Fruit fly (Drosophila melanogaster): ENCODE data around the gene jp.
A peak's percentile ranks its signal among the peaks of the same experiment; 100 is the strongest.

jp gene

DNA sequence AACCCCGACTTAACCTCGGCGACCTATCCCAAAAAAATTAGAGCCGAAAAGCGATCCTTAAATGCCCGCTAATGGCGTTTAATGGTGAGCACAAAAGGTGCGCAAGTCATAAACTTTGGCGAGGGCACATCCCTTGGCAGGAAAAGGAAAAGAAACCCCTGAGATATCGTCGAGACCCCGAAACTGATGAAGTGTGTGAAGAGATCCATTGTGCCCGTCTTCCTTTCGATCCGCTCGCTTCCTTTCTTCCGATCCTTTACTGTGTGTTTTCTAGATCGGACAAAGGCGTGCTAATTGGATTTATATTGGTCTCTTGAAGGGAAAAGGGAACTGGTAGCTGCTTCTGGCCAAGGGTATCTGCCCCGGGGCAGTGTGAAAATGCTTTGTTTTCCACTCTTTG, 34.7 kb upstream of the jp start:
- TF ChIP-seq zen (tag; optimal IDR thresholded peaks at IDR 0.05) (peak; percentile 25), prd (optimal IDR thresholded peaks at IDR 0.05) (no peak), prd (GFP tag; IDR thresholded peaks at IDR 0.05) (peak; percentile 19; the same call in 1 of the 3 replicates), pros (GFP tag; optimal IDR thresholded peaks at IDR 0.05) (peak; percentile 32), gsb-n (tag; optimal IDR thresholded peaks at IDR 0.05) (peak; percentile 63), Side (GFP tag; optimal IDR thresholded peaks at IDR 0.05) (no peak), Ets65A (GFP tag) (peak; percentile 18), ERR (GFP tag; optimal IDR thresholded peaks at IDR 0.05) (no peak), tll (GFP tag; optimal IDR thresholded peaks at IDR 0.05) (peak in 1 of 2 experiments; percentile 84), insv (GFP tag; optimal IDR thresholded peaks at IDR 0.05) (peak in 1 of 2 experiments; percentile 77), CG2199 (GFP tag; IDR thresholded peaks at IDR 0.05) (0 out of 3 replicates have a peak, but pooled peaks have one; percentile 37), slp2 (GFP tag; optimal IDR thresholded peaks at IDR 0.05) (no peak), unc-4 (GFP tag; IDR thresholded peaks at IDR 0.05; ENCODE audit: partially characterized antibody) (no peak), Optix (GFP tag; IDR thresholded peaks at IDR 0.05) (no peak), CG10462 (GFP tag; optimal IDR thresholded peaks at IDR 0.05) (no peak), Ets97D (GFP tag; optimal IDR thresholded peaks at IDR 0.05) (no peak), D (optimal IDR thresholded peaks at IDR 0.05) (peak; percentile 82), D (GFP tag; optimal IDR thresholded peaks at IDR 0.05) (peak; percentile 32), cad (GFP tag; optimal IDR thresholded peaks at IDR 0.05) (peak; percentile 53), CG13123 (GFP tag; optimal IDR thresholded peaks at IDR 0.05) (no peak)

DNA sequence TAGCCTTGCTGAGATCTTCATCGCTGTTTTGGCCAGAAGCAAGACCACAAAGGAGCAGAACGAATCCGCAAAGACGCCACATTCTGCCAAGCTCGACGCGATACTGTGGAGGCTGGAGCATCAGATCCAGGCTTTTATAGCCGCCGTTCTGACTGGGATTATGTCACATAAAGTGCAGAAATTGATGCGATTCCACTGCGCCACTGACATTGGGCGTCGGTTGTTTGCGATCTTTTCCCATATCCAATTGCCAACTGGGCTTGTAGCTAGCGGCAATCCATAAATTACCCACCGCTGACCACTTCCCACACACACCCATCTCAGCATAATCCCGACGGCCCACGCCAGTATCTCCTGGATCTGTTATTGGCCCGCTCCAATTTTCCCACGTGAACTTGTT, 34.2 kb upstream of the jp start, which contains the start of gene CG4382:
TSS of gene CG4382 (minus strand) at position 101 of the 400 bp plus-strand sequence.
- TF ChIP-seq Bdp1 (GFP tag; optimal IDR thresholded peaks at IDR 0.05) (no peak), wek (GFP tag; optimal IDR thresholded peaks at IDR 0.05) (no peak), CG11696 (GFP tag; IDR thresholded peaks at IDR 0.05) (no peak), CG11695 (GFP tag; IDR thresholded peaks at IDR 0.05) (no peak), Ets65A (GFP tag) (peak; percentile 20), org-1 (GFP tag; optimal IDR thresholded peaks at IDR 0.05) (no peak)

DNA sequence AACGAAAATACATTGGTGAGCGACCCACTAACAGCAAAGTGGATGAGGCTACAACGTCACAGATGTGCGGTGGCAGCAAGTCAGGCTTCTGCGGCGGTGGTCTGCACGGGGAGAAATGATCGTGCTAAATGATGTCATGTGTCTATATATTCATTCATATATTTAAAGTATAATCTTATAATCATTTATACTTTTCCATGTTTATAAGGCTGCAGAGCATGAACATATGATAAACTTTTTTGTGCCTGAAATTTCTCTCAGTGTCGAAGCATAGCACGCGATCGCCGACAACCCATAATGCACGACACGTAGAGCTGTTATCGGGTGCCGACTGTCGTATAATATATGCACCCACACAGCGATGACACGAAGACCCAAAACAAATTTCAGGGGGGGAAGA, 31.8 kb upstream of the jp start:
- TF ChIP-seq odd (GFP tag; optimal IDR thresholded peaks at IDR 0.05) (peak; percentile 32), H15 (GFP tag; IDR thresholded peaks at IDR 0.05) (peak; percentile 59; the same call in 1 of the 3 replicates), CG31388 (GFP tag; optimal IDR thresholded peaks at IDR 0.05) (no peak), NC2β (GFP tag; optimal IDR thresholded peaks at IDR 0.05) (no peak), CG2199 (GFP tag; IDR thresholded peaks at IDR 0.05) (peak; percentile 79; the same call in 1 of the 3 replicates), CG31365 (tag; optimal IDR thresholded peaks at IDR 0.05) (no peak), dmrt99B (tag; optimal IDR thresholded peaks at IDR 0.05) (peak; percentile 66), Mes4 (GFP tag; optimal IDR thresholded peaks at IDR 0.05) (no peak), fd64A (GFP tag; optimal IDR thresholded peaks at IDR 0.05) (peak; percentile 37), BtbVII (GFP tag; optimal IDR thresholded peaks at IDR 0.05) (no peak), ATbp (GFP tag; optimal IDR thresholded peaks at IDR 0.05) (peak; percentile 53), Bteb2 (GFP tag; optimal IDR thresholded peaks at IDR 0.05) (no peak), zfh1 (GFP tag; IDR thresholded peaks at IDR 0.05) (peak; percentile 95), CG16813 (GFP tag; IDR thresholded peaks at IDR 0.05; ENCODE audit: partially characterized antibody) (no peak), ftz-f1 (GFP tag; optimal IDR thresholded peaks at IDR 0.05) (no peak), CG4730 (GFP tag; IDR thresholded peaks at IDR 0.05) (peak; percentile 51; the same call in 1 of the 2 replicates), cwo (GFP tag; optimal IDR thresholded peaks at IDR 0.05) (peak; percentile 9), CG11723 (GFP tag; optimal IDR thresholded peaks at IDR 0.05) (peak; percentile 21), ranshi (GFP tag; IDR thresholded peaks at IDR 0.05) (peak; percentile 74; the same call in 1 of the 2 replicates), pros (GFP tag; optimal IDR thresholded peaks at IDR 0.05) (no peak), CG2120 (GFP tag; optimal IDR thresholded peaks at IDR 0.05) (no peak), nom (GFP tag; optimal IDR thresholded peaks at IDR 0.05) (no peak), CG10366 (GFP tag; IDR thresholded peaks at IDR 0.05) (peak; percentile 68), E2f2 (GFP tag; IDR thresholded peaks at IDR 0.05) (peak; percentile 49; the same call in 1 of the 2 replicates), lmd (GFP tag; IDR thresholded peaks at IDR 0.05) (peak; percentile 82), vvl (GFP tag; IDR thresholded peaks at IDR 0.05) (peak; percentile 89), gem (tag; optimal IDR thresholded peaks at IDR 0.05) (peak; percentile 76)

Measured in whole organism, embryonic.